Fruit fly (Drosophila melanogaster): ENCODE results near the gene Ndae1.

- TF ChIP-seq CG1620 (GFP tag; optimal IDR thresholded peaks at IDR 0.05) (no peak), CG11617 (GFP tag; optimal IDR thresholded peaks at IDR 0.05) (no peak), kay (GFP tag; ENCODE audit: borderline replicate concordance) (no peak), CG7045 (GFP tag; optimal IDR thresholded peaks at IDR 0.05) (no peak), cnc (optimal IDR thresholded peaks at IDR 0.05) (no peak), CG7101 (tag; optimal IDR thresholded peaks at IDR 0.05) (no peak), Clk (GFP tag; optimal IDR thresholded peaks at IDR 0.05) (no peak), Hr96 (GFP tag; optimal IDR thresholded peaks at IDR 0.05) (no peak), toe (GFP tag; optimal IDR thresholded peaks at IDR 0.05) (no peak), bab1 (GFP tag; optimal IDR thresholded peaks at IDR 0.05) (no peak)
Measured at dm6 chr2L:7187920-7188529, 61.1 kb downstream of the Ndae1 start.

Data from whole organism, adult.